Worm (Caenorhabditis elegans) whole organism, L4 larva: ENCODE measurements around the gene rfp-1.

Experiments
- R02D3.7 ChIP-seq: fragments of 150-350 bp; sonication (generic microtip); optimal IDR thresholded peaks from 3 replicates; lab custom pipeline; 2014; ENCODE audit warnings: missing biosample characterization, missing genetic modification characterization
- Y105C5A.15 ChIP-seq: fragments of 200-800 bp; sonication (Bioruptor generic); IDR thresholded peaks from 2 replicates; pipeline ENCODE4 v1.3.6; 2022; ENCODE audit warnings: missing genetic modification characterization, missing compliant biosample characterization
- aha-1 ChIP-seq: fragments of 150-350 bp; peaks from one replicate; lab custom pipeline; 2014; ENCODE audit warnings: missing biosample characterization, missing genetic modification characterization
- ama-1 ChIP-seq: fragments of 150-350 bp; optimal IDR thresholded peaks from 2 replicates; lab custom pipeline; 2014; ENCODE audit warnings: inconsistent platforms, mixed read lengths
- attf-4 ChIP-seq: sonication (generic microtip); optimal IDR thresholded peaks from 3 replicates; lab custom pipeline; 2017; ENCODE audit warnings: missing biosample characterization, missing genetic modification characterization
- ceh-28 ChIP-seq: fragments of 150-350 bp; optimal IDR thresholded peaks from 2 replicates; lab custom pipeline; 2014; ENCODE audit warnings: missing biosample characterization, missing genetic modification reagents, missing genetic modification characterization
- ceh-32 ChIP-seq: sonication (generic microtip); optimal IDR thresholded peaks from 2 replicates; lab custom pipeline; 2016; ENCODE audit warnings: mild to moderate bottlenecking, missing genetic modification characterization, missing compliant biosample characterization; ENCODE audit not compliant: poor library complexity
- ceh-44 ChIP-seq: fragments of 200-800 bp; sonication (Bioruptor generic); IDR thresholded peaks from 2 replicates; pipeline ENCODE4 v1.3.6; 2022; ENCODE audit warnings: missing genetic modification reagents, missing genetic modification characterization, missing compliant biosample characterization
- ceh-62 ChIP-seq: sonication (generic microtip); optimal IDR thresholded peaks from 2 replicates; lab custom pipeline; 2017; ENCODE audit warnings: missing biosample characterization, missing genetic modification characterization
- daf-19 ChIP-seq: fragments of 200-800 bp; sonication (Bioruptor generic); conservative IDR thresholded peaks from 2 replicates; pipeline ENCODE4 v1.3.6; 2022; ENCODE audit warnings: missing genetic modification characterization, missing compliant biosample characterization
- dmd-6 ChIP-seq: fragments of 200-800 bp; sonication (Bioruptor generic); IDR thresholded peaks from 2 replicates; pipeline ENCODE4 v1.3.6; 2022; ENCODE audit warnings: missing genetic modification reagents, missing genetic modification characterization, missing compliant biosample characterization
- fkh-10 ChIP-seq: fragments of 150-350 bp; optimal IDR thresholded peaks from 2 replicates; lab custom pipeline; 2014; ENCODE audit warnings: missing biosample characterization, missing genetic modification reagents, missing genetic modification characterization
- hlh-11 ChIP-seq: fragments of 200-800 bp; sonication (Bioruptor generic); optimal IDR thresholded peaks from 2 replicates; lab custom pipeline; 2018; ENCODE audit warnings: mild to moderate bottlenecking, missing genetic modification characterization, missing compliant biosample characterization
- hmg-1.1 ChIP-seq: fragments of 200-800 bp; sonication (Bioruptor generic); IDR thresholded peaks from 2 replicates; pipeline ENCODE4 v1.3.6; 2022; ENCODE audit warnings: missing genetic modification reagents, missing genetic modification characterization, missing compliant biosample characterization
- jun-1 ChIP-seq: fragments of 150-350 bp; optimal IDR thresholded peaks from 2 replicates; lab custom pipeline; 2014; ENCODE audit warnings: missing biosample characterization, missing genetic modification reagents, missing genetic modification characterization
- lin-29 ChIP-seq: fragments of 200-800 bp; sonication (Bioruptor generic); IDR thresholded peaks from 2 replicates; pipeline ENCODE4 v1.3.6; 2022; ENCODE audit warnings: missing genetic modification reagents, missing genetic modification characterization, missing compliant biosample characterization
- lin-38 ChIP-seq: fragments of 200-800 bp; sonication (Bioruptor generic); IDR thresholded peaks from 2 replicates; pipeline ENCODE4 v1.3.6; 2022; ENCODE audit warnings: missing genetic modification reagents, missing genetic modification characterization, missing compliant biosample characterization
- lsy-2 ChIP-seq, 2 experiments: fragments of 150-350 bp in 1 of 2; sonication (generic microtip) in 1 of 2; optimal IDR thresholded peaks; 2 replicates each; lab custom pipeline; 2014 to 2017; ENCODE audit warnings: missing biosample characterization in 2 of 2, missing genetic modification characterization in 2 of 2
- madf-5 ChIP-seq, 2 experiments: fragments of 200-800 bp; sonication (Bioruptor generic); IDR thresholded peaks; 2 replicates each; pipeline ENCODE4 v1.3.6; 2022; ENCODE audit warnings: missing compliant biosample characterization in 2 of 2, missing genetic modification characterization in 2 of 2
- madf-9 ChIP-seq: fragments of 200-800 bp; sonication (Bioruptor generic); conservative IDR thresholded peaks from 2 replicates; pipeline ENCODE4 v1.3.6; 2022; ENCODE audit warnings: missing genetic modification reagents, missing genetic modification characterization, missing compliant biosample characterization
- mdt-29 ChIP-seq: fragments of 200-800 bp; sonication (Bioruptor generic); IDR thresholded peaks from 2 replicates; pipeline ENCODE4 v1.3.6; 2022; ENCODE audit warnings: missing genetic modification reagents, missing genetic modification characterization, missing compliant biosample characterization
- mes-2 ChIP-seq: sonication (generic microtip); optimal IDR thresholded peaks from 2 replicates; lab custom pipeline; 2016; ENCODE audit warnings: missing genotype, mild to moderate bottlenecking, missing genetic modification characterization, missing compliant biosample characterization; ENCODE audit not compliant: poor library complexity, severe bottlenecking
- mxl-3 ChIP-seq: fragments of 200-800 bp; sonication (Bioruptor generic); optimal IDR thresholded peaks from 2 replicates; lab custom pipeline; 2018; ENCODE audit warnings: mild to moderate bottlenecking, missing genetic modification characterization, missing compliant biosample characterization
- nhr-111 ChIP-seq: fragments of 200-800 bp; sonication (Bioruptor generic); optimal IDR thresholded peaks from 2 replicates; lab custom pipeline; 2018; ENCODE audit warnings: mild to moderate bottlenecking, missing genetic modification characterization, missing compliant biosample characterization
- nhr-41 ChIP-seq: fragments of 200-800 bp; sonication (Bioruptor generic); IDR thresholded peaks from 2 replicates; pipeline ENCODE4 v1.3.6; 2022; ENCODE audit warnings: missing genetic modification reagents, missing genetic modification characterization, missing compliant biosample characterization
- nhr-76 ChIP-seq: fragments of 150-350 bp; optimal IDR thresholded peaks from 2 replicates; lab custom pipeline; 2014; ENCODE audit warnings: missing biosample characterization, missing genetic modification characterization
- nhr-77 ChIP-seq: fragments of 150-350 bp; optimal IDR thresholded peaks from 2 replicates; lab custom pipeline; 2014; ENCODE audit warnings: missing biosample characterization, missing genetic modification characterization
- pha-4 ChIP-seq, 2 experiments: fragments of 150-350 bp in 1 of 2; fragments of 200-800 bp in 1 of 2; sonication (Bioruptor generic) in 1 of 2; IDR thresholded peaks in 1 of 2; optimal IDR thresholded peaks in 1 of 2; 2 replicates each; pipeline versions ENCODE4 v1.3.6 to Lab custom; 2014 to 2022; ENCODE audit warnings: missing genetic modification characterization in 2 of 2, missing genetic modification reagents in 2 of 2, missing biosample characterization in 1 of 2, missing compliant biosample characterization in 1 of 2
- php-3 ChIP-seq: fragments of 200-800 bp; sonication (Bioruptor generic); IDR thresholded peaks from 2 replicates; pipeline ENCODE4 v1.3.6; 2022; ENCODE audit warnings: missing genetic modification reagents, missing genetic modification characterization, missing compliant biosample characterization
- saeg-2 ChIP-seq: fragments of 200-800 bp; sonication (Bioruptor generic); IDR thresholded peaks from 2 replicates; pipeline ENCODE4 v1.3.6; 2022; ENCODE audit warnings: missing genetic modification reagents, missing genetic modification characterization, missing compliant biosample characterization
- sdz-12 ChIP-seq: fragments of 200-800 bp; sonication (Bioruptor generic); optimal IDR thresholded peaks from 2 replicates; lab custom pipeline; 2018; ENCODE audit warnings: mild to moderate bottlenecking, missing genetic modification characterization, missing compliant biosample characterization
- skn-1 ChIP-seq: fragments of 150-350 bp; optimal IDR thresholded peaks from 2 replicates; lab custom pipeline; 2014; ENCODE audit warnings: missing biosample characterization, missing genetic modification characterization
- snpc-1.2 ChIP-seq: fragments of 200-800 bp; sonication (Bioruptor generic); IDR thresholded peaks from 2 replicates; pipeline ENCODE4 v1.3.6; 2022; ENCODE audit warnings: missing genetic modification reagents, missing genetic modification characterization, missing compliant biosample characterization
- spr-1 ChIP-seq: sonication (generic microtip); optimal IDR thresholded peaks from 2 replicates; lab custom pipeline; 2016; ENCODE audit warnings: mild to moderate bottlenecking, missing genetic modification characterization, missing compliant biosample characterization
- unc-62 ChIP-seq, 3 experiments: fragments of 150-350 bp in 1 of 3; sonication (generic microtip); optimal IDR thresholded peaks in 2 of 3; peaks in 1 of 3; 1 replicate in 1 of 3; 2 replicates in 2 of 3; lab custom pipeline; 2014 to 2017; ENCODE audit warnings: missing biosample characterization in 3 of 3, missing genetic modification characterization in 3 of 3, missing genetic modification reagents in 3 of 3, missing genotype in 1 of 3
- zag-1 ChIP-seq: fragments of 150-350 bp; optimal IDR thresholded peaks from 2 replicates; lab custom pipeline; 2014; ENCODE audit warnings: missing biosample characterization, missing genetic modification characterization
- zfp-2 ChIP-seq: sonication (generic microtip); optimal IDR thresholded peaks from 2 replicates; lab custom pipeline; 2016; ENCODE audit warnings: mild to moderate bottlenecking, missing genetic modification characterization, missing compliant biosample characterization
- zfp-3 ChIP-seq: fragments of 200-800 bp; sonication (Bioruptor generic); conservative IDR thresholded peaks from 2 replicates; pipeline ENCODE4 v1.3.6; 2022; ENCODE audit warnings: missing genetic modification reagents, missing genetic modification characterization, missing compliant biosample characterization
- zip-11 ChIP-seq: fragments of 200-800 bp; sonication (Bioruptor generic); IDR thresholded peaks from 2 replicates; pipeline ENCODE4 v1.3.6; 2022; ENCODE audit warnings: missing genetic modification characterization, missing compliant biosample characterization
- zip-2 ChIP-seq: fragments of 150-350 bp; optimal IDR thresholded peaks from 2 replicates; lab custom pipeline; 2014; ENCODE audit warnings: missing biosample characterization, missing genetic modification characterization

rfp-1 gene

DNA sequence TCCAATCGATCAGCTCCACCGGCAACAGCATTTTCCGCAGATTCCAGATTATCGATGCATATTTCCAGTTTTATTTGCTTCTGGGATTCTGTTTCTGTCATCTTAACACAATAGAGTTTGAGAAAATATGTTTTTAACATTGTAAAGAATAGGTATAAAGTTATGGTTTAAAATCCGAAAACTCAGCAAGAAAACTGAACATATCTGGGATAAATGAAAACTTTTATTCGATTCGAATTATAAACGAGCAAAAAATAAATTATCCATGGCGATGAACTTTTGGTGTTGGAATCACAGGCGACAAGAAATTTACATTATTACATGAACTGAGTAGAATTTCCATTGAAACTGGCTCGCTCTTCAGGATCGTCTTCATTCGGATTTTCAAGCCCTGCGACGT lies 45.1 kb downstream of the rfp-1 start, which contains the start of gene cutc-1 (continued):
- TF ChIP-seq nhr-76 (tag; lab: Kevin White, UChicago): no peak

DNA sequence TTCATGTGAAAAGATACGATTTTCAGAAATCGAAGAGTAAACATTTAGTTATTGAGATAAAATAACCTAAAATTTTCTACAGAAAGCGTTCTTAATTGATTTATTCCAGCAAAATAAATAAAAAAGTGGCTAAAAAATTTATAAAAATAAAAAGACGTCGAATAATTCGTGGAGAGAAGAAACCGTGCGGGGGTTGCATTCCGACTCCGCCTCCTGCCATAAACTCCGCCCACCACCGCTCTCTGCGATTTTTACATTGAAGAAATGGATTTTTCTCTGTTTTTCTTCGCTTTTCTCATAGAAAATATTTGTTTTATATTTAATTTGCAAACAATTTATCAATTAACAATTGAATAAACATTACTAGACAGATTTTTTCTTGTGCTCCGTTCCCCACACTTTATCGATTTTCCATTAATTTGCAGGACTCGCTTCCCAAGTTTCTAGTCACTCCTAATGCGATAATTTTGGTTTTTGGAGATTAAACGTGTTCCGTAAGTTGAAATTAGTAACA lies 47.1 kb downstream of the rfp-1 start, which contains the start of the genes ubxn-4 and cyy-1:
Gene ubxn-4 (minus strand): TSS at position 114 of the 514 bp plus-strand sequence.
Gene cyy-1 (plus strand): TSS at position 426 of the 514 bp plus-strand sequence.
- TF ChIP-seq mes-2 (peak; percentile 49), zfp-3 (GFP tag; lab: Robert Waterston, UW) (no peak), spr-1 (no peak), lsy-2 (tag; optimal IDR thresholded peaks at IDR 0.05; lab: Kevin White, UChicago) (peak in 1 of 2 experiments; percentile 25), aha-1 (tag; lab: Kevin White, UChicago) (peak; percentile 14)

DNA sequence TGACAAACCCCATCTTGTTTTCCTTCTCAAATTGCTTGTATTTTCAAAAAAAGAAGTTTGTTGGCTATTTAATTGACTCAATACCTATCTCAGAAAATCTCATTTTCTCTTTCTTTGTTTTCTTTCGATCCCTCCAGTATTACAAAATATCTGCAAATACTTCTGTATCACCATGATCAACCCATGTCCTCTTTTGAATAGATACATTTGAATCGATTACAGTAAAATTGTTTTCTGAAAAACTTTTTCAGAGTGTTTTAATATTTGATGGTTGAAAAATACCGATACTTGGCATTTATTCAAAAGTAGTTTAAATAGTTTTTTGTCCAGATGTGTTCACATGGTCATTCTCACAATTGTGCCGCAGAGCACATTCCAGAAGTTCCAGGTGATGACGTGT lies 50.7 kb downstream of the rfp-1 start, which contains the start of gene ZK353.9:
Gene ZK353.9 (plus strand): TSS at position 331 of the 400 bp plus-strand sequence.
- no peak for TF ChIP-seq nhr-111 (GFP tag; lab: Kevin White, UChicago)
- no peak for TF ChIP-seq hmg-1.1 (GFP tag; lab: Robert Waterston, UW)
- peak in 1 of 2 experiments; percentile 81 for TF ChIP-seq unc-62 (GFP tag; optimal IDR thresholded peaks at IDR 0.05 in 1 of 2; lab: Kevin White, UChicago)
- no peak for TF ChIP-seq unc-62 (tag; optimal IDR thresholded peaks at IDR 0.05; lab: Kevin White, UChicago)
- TF ChIP-seq sdz-12 (GFP tag; lab: Kevin White, UChicago): no peak
- TF ChIP-seq lin-29: no peak
- TF ChIP-seq aha-1 (tag; lab: Kevin White, UChicago): peak; percentile 80
- no peak for TF ChIP-seq zfp-2 (tag; lab: Kevin White, UChicago)
- TF ChIP-seq zip-11: no peak
- TF ChIP-seq R02D3.7 (tag; lab: Kevin White, UChicago): no peak
- peak; percentile 52 for TF ChIP-seq ama-1 (lab: Kevin White, UChicago)
- TF ChIP-seq, all 104 proteins: peak for 3

DNA sequence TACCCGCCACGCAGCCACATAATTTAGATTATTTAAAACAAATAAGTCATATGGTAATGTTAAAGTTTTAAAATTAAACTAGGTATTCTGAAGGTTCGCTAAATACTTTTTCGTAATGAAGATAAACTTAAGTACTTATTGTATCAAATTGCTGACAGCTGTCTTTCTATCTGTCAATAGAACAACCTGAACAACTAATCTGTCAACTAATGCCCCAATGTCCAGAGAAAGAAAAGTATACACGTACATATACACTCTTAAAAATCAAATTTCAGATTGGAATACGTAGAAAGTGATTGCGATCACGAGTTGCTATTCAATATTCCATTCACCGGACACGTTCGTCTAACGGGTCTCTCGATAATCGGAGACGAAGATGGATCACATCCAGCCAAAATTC lies 52.3 kb downstream of the rfp-1 start:
- TF ChIP-seq spr-1: no peak
- TF ChIP-seq unc-62 (GFP tag; optimal IDR thresholded peaks at IDR 0.05 in 1 of 2; lab: Kevin White, UChicago): peak in 1 of 2 experiments; percentile 69
- no peak for TF ChIP-seq unc-62 (tag; optimal IDR thresholded peaks at IDR 0.05; lab: Kevin White, UChicago)
- peak; percentile 53 for TF ChIP-seq aha-1 (tag; lab: Kevin White, UChicago)
- TF ChIP-seq dmd-6 (GFP tag; lab: Robert Waterston, UW): peak; percentile 44; the same call in 1 of the 2 replicates

DNA sequence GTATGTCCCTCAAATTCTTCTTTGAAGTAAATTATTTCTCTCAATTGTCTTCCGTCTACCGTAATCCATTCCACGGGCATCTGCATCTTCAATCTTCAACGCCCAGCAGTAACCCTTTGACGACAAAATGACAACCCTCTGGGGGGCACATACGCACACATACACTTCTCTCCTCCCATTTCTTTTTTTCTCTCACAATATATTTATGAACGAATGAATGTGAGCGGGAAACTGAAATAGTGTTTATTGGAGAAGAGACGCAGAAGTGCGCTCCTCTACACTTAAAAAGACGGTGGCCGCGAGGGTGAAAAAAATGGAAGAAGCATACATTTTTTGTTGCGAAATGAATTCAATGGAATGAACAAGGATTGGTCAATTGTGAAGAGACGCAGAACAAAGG lies 53.6 kb downstream of the rfp-1 start:
- TF ChIP-seq ceh-62 (tag; lab: Kevin White, UChicago): no peak
- TF ChIP-seq php-3: 0 out of 2 replicates have a peak, but pooled peaks have one; percentile 22
- no peak for TF ChIP-seq ceh-28
- TF ChIP-seq nhr-41 (GFP tag; lab: Robert Waterston, UW): no peak
- TF ChIP-seq saeg-2: no peak
- peak; percentile 90 for TF ChIP-seq hlh-11
- TF ChIP-seq snpc-1.2 (GFP tag; lab: Robert Waterston, UW): no peak
- no peak for TF ChIP-seq mdt-29 (GFP tag; lab: Robert Waterston, UW)
- TF ChIP-seq mxl-3 (GFP tag; lab: Kevin White, UChicago): peak; percentile 85
- TF ChIP-seq zfp-3 (GFP tag; lab: Robert Waterston, UW): no peak
- TF ChIP-seq ceh-32 (tag; lab: Kevin White, UChicago): no peak
- TF ChIP-seq jun-1 (tag; lab: Kevin White, UChicago): no peak
- TF ChIP-seq fkh-10: peak; percentile 2
- no peak for TF ChIP-seq nhr-76 (tag; lab: Kevin White, UChicago)
- no peak for TF ChIP-seq daf-19 (GFP tag; lab: Robert Waterston, UW)
- no peak for TF ChIP-seq R02D3.7 (tag; lab: Kevin White, UChicago)
- no peak for TF ChIP-seq zip-2 (tag; lab: Kevin White, UChicago)
- no peak for TF ChIP-seq zag-1
- no peak for TF ChIP-seq attf-4 (tag; lab: Kevin White, UChicago)
- TF ChIP-seq unc-62 (GFP tag; optimal IDR thresholded peaks at IDR 0.05 in 1 of 2; lab: Kevin White, UChicago): peak in 1 of 2 experiments; percentile 96
- no peak for TF ChIP-seq unc-62 (tag; optimal IDR thresholded peaks at IDR 0.05; lab: Kevin White, UChicago)
- TF ChIP-seq ceh-44: no peak
- no peak for TF ChIP-seq Y105C5A.15 (GFP tag; lab: Robert Waterston, UW)
- no peak for TF ChIP-seq skn-1 (tag; lab: Kevin White, UChicago)
- 0 out of 2 replicates have a peak, but pooled peaks have one; percentile 35 for TF ChIP-seq madf-9 (GFP tag; lab: Robert Waterston, UW)
- TF ChIP-seq madf-5 (GFP tag; IDR thresholded peaks at IDR 0.05; lab: Robert Waterston, UW): no peak
- peak; percentile 43 for TF ChIP-seq nhr-77
- TF ChIP-seq lin-38 (GFP tag; lab: Robert Waterston, UW): peak; percentile 43
- no peak for TF ChIP-seq sdz-12 (GFP tag; lab: Kevin White, UChicago)
- peak; percentile 65 for TF ChIP-seq pha-4 (GFP tag; IDR thresholded peaks at IDR 0.05; lab: Robert Waterston, UW)
- TF ChIP-seq pha-4 (tag; optimal IDR thresholded peaks at IDR 0.05; lab: Kevin White, UChicago): peak; percentile 94
